Worm (Caenorhabditis elegans) whole organism, midembryonic: ENCODE results near the gene gro-1.

Experiments
- T22C8.4 ChIP-seq: fragments of 200-800 bp; sonication (Bioruptor generic); IDR thresholded peaks from 2 replicates; pipeline ENCODE4 v1.3.6; 2022; ENCODE audit warnings: missing genetic modification characterization, missing compliant biosample characterization
- cog-1 ChIP-seq: sonication (generic microtip); optimal IDR thresholded peaks from 2 replicates; lab custom pipeline; 2016; ENCODE audit warnings: missing genetic modification characterization, missing compliant biosample characterization
- flt-1 ChIP-seq: fragments of 200-800 bp; sonication (Bioruptor generic); IDR thresholded peaks from 2 replicates; pipeline ENCODE4 v1.3.6; 2022; ENCODE audit warnings: missing genetic modification characterization, missing compliant biosample characterization
- klf-2 ChIP-seq: fragments of 200-800 bp; sonication (Bioruptor generic); conservative IDR thresholded peaks from 2 replicates; pipeline ENCODE4 v1.3.6; 2022; ENCODE audit warnings: missing genetic modification reagents, missing genetic modification characterization, missing compliant biosample characterization
- med-1 ChIP-seq: sonication (generic microtip); optimal IDR thresholded peaks from 2 replicates; lab custom pipeline; 2017; ENCODE audit warnings: missing genetic modification characterization, mild to moderate bottlenecking, missing compliant biosample characterization, antibody characterized with exemption, missing genetic modification reagents; ENCODE audit not compliant: insufficient read depth
- ref-1 ChIP-seq: fragments of 200-800 bp; sonication (Bioruptor generic); conservative IDR thresholded peaks from 2 replicates; pipeline ENCODE4 v1.3.6; 2022; ENCODE audit warnings: missing genetic modification reagents, missing genetic modification characterization, missing compliant biosample characterization
- tab-1 ChIP-seq: fragments of 200-800 bp; sonication (Bioruptor generic); IDR thresholded peaks from 2 replicates; pipeline ENCODE4 v1.3.6; 2022; ENCODE audit warnings: missing genetic modification characterization, missing compliant biosample characterization
- ztf-23 ChIP-seq: fragments of 200-800 bp; sonication (Bioruptor generic); IDR thresholded peaks from 2 replicates; pipeline ENCODE4 v1.3.6; 2022; ENCODE audit warnings: missing genetic modification reagents, missing genetic modification characterization, missing compliant biosample characterization
- ztf-29 ChIP-seq: fragments of 200-800 bp; sonication (Bioruptor generic); IDR thresholded peaks from 2 replicates; pipeline ENCODE4 v1.3.6; 2022; ENCODE audit warnings: missing genetic modification reagents, missing genetic modification characterization, missing compliant biosample characterization

- TF ChIP-seq flt-1 (GFP tag; lab: Robert Waterston, UW) (no peak), med-1 (GFP tag; lab: Kevin White, UChicago) (no peak), ztf-23 (no peak), T22C8.4 (GFP tag; lab: Robert Waterston, UW) (no peak), cog-1 (no peak), ztf-29 (no peak), ref-1 (GFP tag; lab: Robert Waterston, UW) (no peak), klf-2 (no peak), tab-1 (GFP tag; lab: Robert Waterston, UW) (no peak)
Measured at ce11 chrIII:5310403-5310802, 45.5 kb downstream of the gro-1 start.
